Fruit fly (Drosophila melanogaster): ENCODE data around the gene pcx.

The pcx gene

dm6 chrX:2254020-2254626 lies 29.0 kb downstream of the pcx start, which contains the start of gene CG3091 (continued):
- TF ChIP-seq CG2129 (GFP tag; IDR thresholded peaks at IDR 0.05; ENCODE audit: partially characterized antibody) (no peak), dysf (GFP tag; IDR thresholded peaks at IDR 0.05) (peak; percentile 63; the same call in 2 of the 3 replicates), Hey (tag; optimal IDR thresholded peaks at IDR 0.05) (no peak), Camta (GFP tag; optimal IDR thresholded peaks at IDR 0.05) (no peak), CG2875 (GFP tag; optimal IDR thresholded peaks at IDR 0.05) (no peak), cwo (GFP tag; optimal IDR thresholded peaks at IDR 0.05) (no peak), CG14441 (GFP tag; IDR thresholded peaks at IDR 0.05) (no peak), esg (GFP tag; conservative IDR thresholded peaks at IDR 0.05) (no peak), mam (GFP tag; optimal IDR thresholded peaks at IDR 0.05) (peak; percentile 27), NK7.1 (GFP tag; optimal IDR thresholded peaks at IDR 0.05) (no peak), CG10979 (tag; optimal IDR thresholded peaks at IDR 0.05) (no peak), Drgx (GFP tag; IDR thresholded peaks at IDR 0.05) (peak; percentile 40; the same call in 1 of the 2 replicates), da (GFP tag; optimal IDR thresholded peaks at IDR 0.05) (no peak), caup (GFP tag; optimal IDR thresholded peaks at IDR 0.05; ENCODE audit: severe bottlenecking) (peak; percentile 20), row (GFP tag; IDR thresholded peaks at IDR 0.05) (peak; percentile 16; the same call in 1 of the 3 replicates), unpg (GFP tag; optimal IDR thresholded peaks at IDR 0.05) (no peak), dpn (GFP tag; optimal IDR thresholded peaks at IDR 0.05) (peak in 1 of 2 experiments; percentile 23), CG10321 (GFP tag; IDR thresholded peaks at IDR 0.05) (no peak), nmo (GFP tag; optimal IDR thresholded peaks at IDR 0.05) (no peak), CG13624 (GFP tag; optimal IDR thresholded peaks at IDR 0.05) (peak; percentile 44), Rfx (GFP tag; IDR thresholded peaks at IDR 0.05) (peak; percentile 54), gcm2 (GFP tag; optimal IDR thresholded peaks at IDR 0.05) (no peak), ato (GFP tag; IDR thresholded peaks at IDR 0.05; ENCODE audit: partially characterized antibody) (no peak), chinmo (GFP tag; IDR thresholded peaks at IDR 0.05; ENCODE audit: partially characterized antibody) (0 out of 4 replicates have a peak, but pooled peaks have one; percentile 44)

dm6 chrX:2255035-2255434 lies 29.9 kb downstream of the pcx start:
- TF ChIP-seq Abd-B (GFP tag; optimal IDR thresholded peaks at IDR 0.05), result no peak
- TF ChIP-seq Xbp1 (GFP tag; optimal IDR thresholded peaks at IDR 0.05), result no peak
- TF ChIP-seq Hr3 (GFP tag; optimal IDR thresholded peaks at IDR 0.05), result no peak
- no peak for TF ChIP-seq mld (GFP tag; IDR thresholded peaks at IDR 0.05; ENCODE audit: partially characterized antibody)
- no peak for TF ChIP-seq run (tag; optimal IDR thresholded peaks at IDR 0.05)
- peak; percentile 71 to 95 for TF ChIP-seq Trl (optimal IDR thresholded peaks at IDR 0.05)
- TF ChIP-seq Trl (GFP tag; optimal IDR thresholded peaks at IDR 0.05), result no peak
- no peak for TF ChIP-seq CG2116 (GFP tag; optimal IDR thresholded peaks at IDR 0.05)
- peak; percentile 38 for TF ChIP-seq yki (optimal IDR thresholded peaks at IDR 0.05)
- TF ChIP-seq twi (tag; optimal IDR thresholded peaks at IDR 0.05), result no peak
- TF ChIP-seq pros (GFP tag; optimal IDR thresholded peaks at IDR 0.05), result no peak
- TF ChIP-seq fd102C (GFP tag; optimal IDR thresholded peaks at IDR 0.05), result no peak
- TF ChIP-seq CG32772 (GFP tag; IDR thresholded peaks at IDR 0.05), result no peak
- no peak for TF ChIP-seq Blimp-1 (GFP tag; optimal IDR thresholded peaks at IDR 0.05)
- no peak for TF ChIP-seq onecut (GFP tag; IDR thresholded peaks at IDR 0.05)
- TF ChIP-seq ro (GFP tag; IDR thresholded peaks at IDR 0.05), result no peak
- no peak for TF ChIP-seq CG1024 (GFP tag; IDR thresholded peaks at IDR 0.05)
- TF ChIP-seq CG9609 (GFP tag; optimal IDR thresholded peaks at IDR 0.05), result no peak
- TF ChIP-seq CG14014 (GFP tag; IDR thresholded peaks at IDR 0.05), result no peak
- peak; percentile 29 for TF ChIP-seq Med (GFP tag)
- TF ChIP-seq sisA (GFP tag; IDR thresholded peaks at IDR 0.05), result no peak
- TF ChIP-seq Pdp1 (GFP tag; optimal IDR thresholded peaks at IDR 0.05), result no peak
- TF ChIP-seq Sox100B (GFP tag; optimal IDR thresholded peaks at IDR 0.05), result no peak
- no peak for TF ChIP-seq ham (GFP tag; IDR thresholded peaks at IDR 0.05)
- no peak for TF ChIP-seq CG12155 (GFP tag; optimal IDR thresholded peaks at IDR 0.05)
- TF ChIP-seq ase (GFP tag; IDR thresholded peaks at IDR 0.05), result no peak
- no peak for TF ChIP-seq fd64A (GFP tag; optimal IDR thresholded peaks at IDR 0.05)
- TF ChIP-seq CG8944 (GFP tag; optimal IDR thresholded peaks at IDR 0.05), result no peak
